Fruit fly (Drosophila melanogaster) whole organism: ENCODE data around the gene Rab9.

Source experiments
- CG8478 ChIP-seq: fragments of >200 bp; optimal IDR thresholded peaks from 2 replicates; lab custom pipeline; 2018; ENCODE audit warnings: inconsistent platforms
- EcR ChIP-seq, 2 experiments: fragments of >200 bp; optimal IDR thresholded peaks; 2 replicates each; lab custom pipeline; 2017; ENCODE audit warnings: missing biosample characterization in 2 of 2, missing genetic modification characterization in 2 of 2, missing genetic modification reagents in 2 of 2
- pan ChIP-seq: fragments of >200 bp; optimal IDR thresholded peaks from 2 replicates; lab custom pipeline; 2017
- psq ChIP-seq: fragments of >200 bp; optimal IDR thresholded peaks from 2 replicates; lab custom pipeline; 2017

DNA sequence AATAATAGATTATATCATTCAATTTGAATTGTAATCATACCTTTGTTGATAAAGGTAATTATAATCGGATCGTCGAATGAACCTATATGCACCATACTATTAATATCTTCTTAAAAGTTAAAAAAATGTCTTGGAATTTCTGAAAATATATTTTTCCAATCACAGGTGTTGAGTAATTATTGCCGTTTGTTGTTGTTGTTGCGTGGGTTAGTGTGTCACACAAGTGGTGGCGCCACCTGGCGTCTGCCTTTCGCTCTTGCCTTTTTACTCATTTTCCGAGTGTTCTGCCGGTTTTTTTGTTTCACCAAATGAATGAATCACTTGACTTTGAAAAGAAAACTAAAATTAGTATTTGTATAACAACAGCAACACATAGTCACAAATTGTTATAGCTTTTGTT lies 17.2 kb upstream of the Rab9 start:
- no peak for TF ChIP-seq pan
- no peak for TF ChIP-seq psq (lab: Kevin White, UChicago)
- no peak for TF ChIP-seq CG8478 (lab: Kevin White, UChicago)
- TF ChIP-seq EcR (GFP tag; optimal IDR thresholded peaks at IDR 0.05; lab: Kevin White, UChicago): no peak
